Fruit fly (Drosophila melanogaster) whole organism, embryonic: ENCODE results near the gene CAH6.

ENCODE experiments used
- Atf6 ChIP-seq: fragments of 200-800 bp; sonication (Bioruptor generic); IDR thresholded peaks from 2 replicates; pipeline ENCODE4 v1.3.6; 2022; ENCODE audit warnings: missing biosample characterization, missing genetic modification characterization
- BEAF-32 ChIP-seq: fragments of 200-800 bp; sonication (Bioruptor generic); optimal IDR thresholded peaks from 3 replicates; lab custom pipeline; 2017; ENCODE audit warnings: missing biosample characterization, missing genetic modification characterization, mild to moderate bottlenecking, moderate library complexity, missing genetic modification reagents
- Bdp1 ChIP-seq: fragments of 200-800 bp; sonication (Bioruptor generic); optimal IDR thresholded peaks from 3 replicates; lab custom pipeline; 2016; ENCODE audit warnings: missing biosample characterization, missing genetic modification characterization
- CG10147 ChIP-seq: fragments of 200-800 bp; sonication (Bioruptor generic); optimal IDR thresholded peaks from 2 replicates; lab custom pipeline; 2019; ENCODE audit warnings: missing biosample characterization, mild to moderate bottlenecking, missing genetic modification characterization, moderate library complexity
- CG12071 ChIP-seq: fragments of 200-800 bp; sonication (Bioruptor generic); optimal IDR thresholded peaks from 3 replicates; lab custom pipeline; 2018; ENCODE audit warnings: missing biosample characterization, mild to moderate bottlenecking, missing genetic modification characterization
- CG12155 ChIP-seq: fragments of 200-800 bp; sonication (Bioruptor generic); optimal IDR thresholded peaks from 3 replicates; lab custom pipeline; 2016; ENCODE audit warnings: missing biosample characterization, missing genetic modification characterization
- CG1233 ChIP-seq: fragments of 200-800 bp; sonication (Bioruptor generic); optimal IDR thresholded peaks from 4 replicates; lab custom pipeline; 2018; ENCODE audit warnings: missing biosample characterization, mild to moderate bottlenecking, missing genetic modification characterization
- CG12391 ChIP-seq: fragments of 200-800 bp; sonication (Bioruptor generic); optimal IDR thresholded peaks from 3 replicates; lab custom pipeline; 2018; ENCODE audit warnings: missing biosample characterization, mild to moderate bottlenecking, missing genetic modification characterization, moderate library complexity
- CG13296 ChIP-seq: fragments of 200-800 bp; sonication (Bioruptor generic); optimal IDR thresholded peaks from 3 replicates; lab custom pipeline; 2018; ENCODE audit warnings: missing biosample characterization, mild to moderate bottlenecking, missing genetic modification characterization
- CG1529 ChIP-seq: fragments of 200-800 bp; sonication (Bioruptor generic); optimal IDR thresholded peaks from 3 replicates; lab custom pipeline; 2018; ENCODE audit warnings: missing biosample characterization, missing genetic modification characterization
- CG17829 ChIP-seq: fragments of 200-800 bp; optimal IDR thresholded peaks from 2 replicates; lab custom pipeline; 2019; ENCODE audit warnings: missing biosample characterization, mild to moderate bottlenecking, missing genetic modification characterization, moderate library complexity
- CG17912 ChIP-seq: fragments of 200-800 bp; sonication (Bioruptor generic); optimal IDR thresholded peaks from 2 replicates; lab custom pipeline; 2018; ENCODE audit warnings: missing biosample characterization, mild to moderate bottlenecking, missing genetic modification characterization
- CG18011 ChIP-seq: fragments of 200-800 bp; sonication (Bioruptor generic); optimal IDR thresholded peaks from 2 replicates; lab custom pipeline; 2017; ENCODE audit warnings: missing biosample characterization, missing genetic modification characterization, mild to moderate bottlenecking, moderate library complexity, missing genotype
- CG2875 ChIP-seq: fragments of 200-800 bp; sonication (Bioruptor generic); optimal IDR thresholded peaks from 2 replicates; lab custom pipeline; 2017; ENCODE audit warnings: missing biosample characterization, mild to moderate bottlenecking, missing genetic modification characterization, missing genetic modification reagents
- CG30020 ChIP-seq: fragments of 200-800 bp; optimal IDR thresholded peaks from 2 replicates; lab custom pipeline; 2019; ENCODE audit warnings: missing biosample characterization, mild to moderate bottlenecking, missing genetic modification characterization, moderate library complexity
- CG31224 ChIP-seq: fragments of 200-800 bp; sonication (Bioruptor generic); IDR thresholded peaks from 2 replicates; pipeline ENCODE4 v1.3.6; 2022; ENCODE audit warnings: missing biosample characterization, missing genetic modification characterization
- CG3281 ChIP-seq: fragments of 200-800 bp; sonication (Bioruptor generic); optimal IDR thresholded peaks from 3 replicates; lab custom pipeline; 2017; ENCODE audit warnings: missing biosample characterization, mild to moderate bottlenecking, missing genetic modification characterization
- CG6791 ChIP-seq: fragments of 200-800 bp; sonication (Bioruptor generic); IDR thresholded peaks from 3 replicates; pipeline ENCODE4 v1.3.6; 2022; ENCODE audit warnings: missing biosample characterization, missing genetic modification characterization; ENCODE audit not compliant: partially characterized antibody
- CG7556 ChIP-seq: fragments of 200-800 bp; sonication (Bioruptor generic); optimal IDR thresholded peaks from 2 replicates; lab custom pipeline; 2017; ENCODE audit warnings: missing biosample characterization, mild to moderate bottlenecking, missing genetic modification characterization
- CG8388 ChIP-seq: fragments of 200-800 bp; sonication (Bioruptor generic); optimal IDR thresholded peaks from 2 replicates; lab custom pipeline; 2019; ENCODE audit warnings: missing biosample characterization, mild to moderate bottlenecking, missing genetic modification characterization, moderate library complexity
- CG8478 ChIP-seq: fragments of >200 bp; optimal IDR thresholded peaks from 2 replicates; lab custom pipeline; 2018
- CG8924 ChIP-seq: fragments of 200-800 bp; optimal IDR thresholded peaks from 3 replicates; lab custom pipeline; 2019; ENCODE audit warnings: missing biosample characterization, mild to moderate bottlenecking, missing genetic modification characterization, moderate library complexity
- CG8944 ChIP-seq: fragments of 200-800 bp; sonication (Bioruptor generic); optimal IDR thresholded peaks from 3 replicates; lab custom pipeline; 2016; ENCODE audit warnings: missing biosample characterization, missing genetic modification characterization
- CG9797 ChIP-seq: fragments of 200-800 bp; sonication (Bioruptor generic); optimal IDR thresholded peaks from 3 replicates; lab custom pipeline; 2018; ENCODE audit warnings: missing biosample characterization, mild to moderate bottlenecking, missing genetic modification characterization
- CG9876 ChIP-seq: fragments of 200-800 bp; sonication (Bioruptor generic); optimal IDR thresholded peaks from 2 replicates; lab custom pipeline; 2016; ENCODE audit warnings: missing biosample characterization, missing genetic modification characterization
- CTCF ChIP-seq: fragments of 200-800 bp; sonication (Bioruptor generic); optimal IDR thresholded peaks from 2 replicates; lab custom pipeline; 2017; ENCODE audit warnings: missing biosample characterization, mild to moderate bottlenecking, missing genetic modification characterization, moderate library complexity
- Dp ChIP-seq: fragments of 200-800 bp; sonication (Bioruptor generic); optimal IDR thresholded peaks from 2 replicates; lab custom pipeline; 2018; ENCODE audit warnings: missing biosample characterization, mild to moderate bottlenecking, missing genetic modification characterization, moderate library complexity
- HLH54F ChIP-seq: fragments of 200-800 bp; sonication (Bioruptor generic); optimal IDR thresholded peaks from 3 replicates; lab custom pipeline; 2016; ENCODE audit warnings: missing biosample characterization, missing genetic modification characterization
- Myb ChIP-seq: fragments of 200-800 bp; sonication (Bioruptor generic); optimal IDR thresholded peaks from 2 replicates; lab custom pipeline; 2016; ENCODE audit warnings: missing biosample characterization, missing genetic modification characterization
- Sox102F ChIP-seq: fragments of 200-800 bp; sonication (Bioruptor generic); optimal IDR thresholded peaks from 2 replicates; lab custom pipeline; 2018; ENCODE audit warnings: missing biosample characterization, mild to moderate bottlenecking, missing genetic modification characterization, moderate library complexity
- Sry-β ChIP-seq: fragments of 200-800 bp; sonication (Bioruptor generic); optimal IDR thresholded peaks from 2 replicates; lab custom pipeline; 2018; ENCODE audit warnings: missing biosample characterization, mild to moderate bottlenecking, missing genetic modification characterization, moderate library complexity
- Stat92E ChIP-seq, 3 experiments: fragments of >200 bp in 2 of 3; fragments of 200-800 bp in 1 of 3; sonication (Bioruptor generic) in 1 of 3; optimal IDR thresholded peaks; 2 replicates each; lab custom pipeline; 2017 to 2019; ENCODE audit warnings: missing biosample characterization in 3 of 3, missing genetic modification characterization in 3 of 3, mild to moderate bottlenecking in 1 of 3, moderate library complexity in 1 of 3
- YL-1 ChIP-seq: fragments of 200-800 bp; sonication (Bioruptor generic); optimal IDR thresholded peaks from 3 replicates; lab custom pipeline; 2017; ENCODE audit warnings: missing biosample characterization, mild to moderate bottlenecking, missing genetic modification characterization
- ato ChIP-seq: fragments of 200-800 bp; sonication (Bioruptor generic); IDR thresholded peaks from 2 replicates; pipeline ENCODE4 v1.3.6; 2022; ENCODE audit warnings: missing biosample characterization, missing genetic modification characterization; ENCODE audit not compliant: partially characterized antibody
- az2 ChIP-seq: fragments of 200-800 bp; sonication (Bioruptor generic); optimal IDR thresholded peaks from 3 replicates; lab custom pipeline; 2016; ENCODE audit warnings: missing biosample characterization, missing genetic modification characterization
- bab2 ChIP-seq: fragments of 200-800 bp; sonication (Bioruptor generic); optimal IDR thresholded peaks from 2 replicates; lab custom pipeline; 2016; ENCODE audit warnings: missing biosample characterization, missing genetic modification characterization
- bcd ChIP-seq: fragments of 200-800 bp; sonication (Bioruptor generic); optimal IDR thresholded peaks from 2 replicates; lab custom pipeline; 2017; ENCODE audit warnings: missing biosample characterization, mild to moderate bottlenecking, missing genetic modification characterization
- btn ChIP-seq: fragments of 200-800 bp; sonication (Bioruptor generic); optimal IDR thresholded peaks from 2 replicates; lab custom pipeline; 2016; ENCODE audit warnings: missing biosample characterization, missing genetic modification characterization
- dm ChIP-seq: fragments of 200-800 bp; sonication (Bioruptor generic); optimal IDR thresholded peaks from 3 replicates; lab custom pipeline; 2016; ENCODE audit warnings: missing biosample characterization, missing genetic modification characterization
- eve ChIP-seq, 2 experiments: fragments of >200 bp; optimal IDR thresholded peaks; 2 replicates each; lab custom pipeline; 2017; ENCODE audit warnings: missing biosample characterization in 2 of 2, missing genetic modification characterization in 2 of 2
- ewg ChIP-seq: fragments of 200-800 bp; sonication (Bioruptor generic); optimal IDR thresholded peaks from 3 replicates; lab custom pipeline; 2017; ENCODE audit warnings: mild to moderate bottlenecking, missing biosample characterization, missing genetic modification reagents, missing genetic modification characterization
- fd3F ChIP-seq: fragments of 200-800 bp; sonication (Bioruptor generic); optimal IDR thresholded peaks from 2 replicates; lab custom pipeline; 2018; ENCODE audit warnings: missing biosample characterization, mild to moderate bottlenecking, missing genetic modification characterization, moderate library complexity
- gsb-n ChIP-seq: fragments of 200-800 bp; sonication (Bioruptor generic); optimal IDR thresholded peaks from 3 replicates; lab custom pipeline; 2018; ENCODE audit warnings: missing biosample characterization, mild to moderate bottlenecking, missing genetic modification characterization
- jumu ChIP-seq: fragments of 200-800 bp; sonication (Bioruptor generic); optimal IDR thresholded peaks from 3 replicates; lab custom pipeline; 2016; ENCODE audit warnings: missing biosample characterization, missing genetic modification characterization
- maf-S ChIP-seq: fragments of 200-800 bp; sonication (Bioruptor generic); optimal IDR thresholded peaks from 2 replicates; lab custom pipeline; 2016; ENCODE audit warnings: missing biosample characterization, missing genetic modification characterization
- mld ChIP-seq: fragments of 200-800 bp; sonication (Bioruptor generic); IDR thresholded peaks from 3 replicates; pipeline ENCODE4 v1.3.6; 2022; ENCODE audit warnings: missing biosample characterization, missing genetic modification characterization; ENCODE audit not compliant: partially characterized antibody
- pho ChIP-seq: fragments of 200-800 bp; sonication (Bioruptor generic); optimal IDR thresholded peaks from 2 replicates; lab custom pipeline; 2016; ENCODE audit warnings: missing biosample characterization, missing genetic modification characterization
- slp2 ChIP-seq: fragments of 200-800 bp; sonication (Bioruptor generic); optimal IDR thresholded peaks from 2 replicates; lab custom pipeline; 2016; ENCODE audit warnings: missing biosample characterization, missing genetic modification characterization
- toy ChIP-seq: fragments of 200-800 bp; sonication (Bioruptor generic); IDR thresholded peaks from 2 replicates; pipeline ENCODE4 v1.3.6; 2022; ENCODE audit warnings: missing biosample characterization, missing genetic modification characterization
- zen ChIP-seq: fragments of 200-800 bp; sonication (Bioruptor generic); optimal IDR thresholded peaks from 3 replicates; lab custom pipeline; 2018; ENCODE audit warnings: missing biosample characterization, mild to moderate bottlenecking, missing genetic modification characterization, moderate library complexity
- zfh2 ChIP-seq: fragments of 200-800 bp; sonication (Bioruptor generic); optimal IDR thresholded peaks from 2 replicates; lab custom pipeline; 2016; ENCODE audit warnings: missing biosample characterization, missing genetic modification characterization

The CAH6 gene

DNA sequence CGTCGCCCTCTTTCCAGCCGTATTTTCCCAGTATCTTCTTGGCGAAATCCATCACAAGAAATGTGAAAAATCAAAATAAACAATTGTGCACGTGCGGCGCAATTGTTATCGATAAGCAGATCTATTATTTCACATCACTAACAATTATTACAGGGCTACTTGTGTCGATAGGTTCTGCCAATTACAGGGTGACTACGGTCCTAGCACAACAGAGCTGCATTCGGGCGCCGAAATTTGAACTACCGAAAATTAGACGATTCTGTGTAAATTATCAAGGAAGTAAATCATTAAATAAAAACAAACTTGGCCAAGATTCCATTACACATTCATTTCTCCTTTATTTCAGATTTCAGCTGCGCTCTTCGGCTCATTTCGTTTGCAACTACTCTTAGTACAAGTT lies 41.6 kb upstream of the CAH6 start, which contains the start of gene CG15561 (continued):
- peak; percentile 60 for TF ChIP-seq maf-S (GFP tag; lab: Kevin White, UChicago)
- TF ChIP-seq CG6791 (GFP tag; lab: Robert Waterston, UW), result no peak
- peak; percentile 96 for TF ChIP-seq YL-1
- peak; percentile 50 for TF ChIP-seq Bdp1
- TF ChIP-seq CG13296 (GFP tag; lab: Kevin White, UChicago), result peak; percentile 42
- TF ChIP-seq CG8924, result peak; percentile 22
- TF ChIP-seq mld (GFP tag; lab: Robert Waterston, UW), result no peak
- TF ChIP-seq fd3F (GFP tag; lab: Kevin White, UChicago), result peak; percentile 5
- peak; percentile 47 for TF ChIP-seq CG17829 (tag; lab: Kevin White, UChicago)
- TF ChIP-seq CG1233, result peak; percentile 49
- TF ChIP-seq bab2 (GFP tag; lab: Kevin White, UChicago), result peak; percentile 23
- peak; percentile 45 for TF ChIP-seq jumu (GFP tag; lab: Kevin White, UChicago)
- TF ChIP-seq eve (GFP tag; optimal IDR thresholded peaks at IDR 0.05; lab: Kevin White, UChicago), result no peak
- TF ChIP-seq slp2, result peak; percentile 15
- peak; percentile 27 for TF ChIP-seq CG9876 (GFP tag; lab: Kevin White, UChicago)
- TF ChIP-seq BEAF-32 (GFP tag; lab: Kevin White, UChicago), result peak; percentile 72
- TF ChIP-seq pho (GFP tag; lab: Kevin White, UChicago), result peak; percentile 2
- TF ChIP-seq CG7556, result no peak
- no peak for TF ChIP-seq CG8388 (GFP tag; lab: Kevin White, UChicago)
- TF ChIP-seq ato, result no peak
- peak; percentile 0 for TF ChIP-seq CG8944
- TF ChIP-seq CG17912 (GFP tag; lab: Kevin White, UChicago), result peak; percentile 73
- peak; percentile 50 for TF ChIP-seq CG9797 (GFP tag; lab: Kevin White, UChicago)
- no peak for TF ChIP-seq CG31224 (GFP tag; lab: Robert Waterston, UW)
- TF ChIP-seq Atf6 (GFP tag; lab: Robert Waterston, UW), result no peak
- peak; percentile 9 for TF ChIP-seq CG10147 (GFP tag; lab: Kevin White, UChicago)
- TF ChIP-seq bcd, result peak; percentile 50
- no peak for TF ChIP-seq CG3281 (GFP tag; lab: Kevin White, UChicago)
- TF ChIP-seq Dp, result peak; percentile 98
- TF ChIP-seq zen (tag; lab: Kevin White, UChicago), result peak; percentile 43
- TF ChIP-seq CG8478 (lab: Kevin White, UChicago), result no peak
- peak; percentile 35 for TF ChIP-seq zfh2 (GFP tag; lab: Kevin White, UChicago)
- peak; percentile 38 for TF ChIP-seq CG12155 (GFP tag; lab: Kevin White, UChicago)
- TF ChIP-seq HLH54F (GFP tag; lab: Kevin White, UChicago), result peak; percentile 46
- TF ChIP-seq Sox102F (GFP tag; lab: Kevin White, UChicago), result no peak
- peak; percentile 22 for TF ChIP-seq Sry-β (GFP tag; lab: Kevin White, UChicago)
- TF ChIP-seq CG1529 (GFP tag; lab: Kevin White, UChicago), result peak; percentile 34
- peak in 1 of 3 experiments; percentile 31 for TF ChIP-seq Stat92E (GFP tag; optimal IDR thresholded peaks at IDR 0.05; lab: Kevin White, UChicago)
- TF ChIP-seq CTCF, result peak; percentile 48
- peak; percentile 30 for TF ChIP-seq az2
- TF ChIP-seq Myb (GFP tag; lab: Kevin White, UChicago), result peak; percentile 56
- peak; percentile 96 for TF ChIP-seq dm (GFP tag; lab: Kevin White, UChicago)
- TF ChIP-seq gsb-n (tag; lab: Kevin White, UChicago), result no peak
- TF ChIP-seq ewg, result peak; percentile 20
- peak; percentile 10 for TF ChIP-seq CG2875
- peak; percentile 0 for TF ChIP-seq CG18011 (GFP tag; lab: Kevin White, UChicago)
- TF ChIP-seq btn (GFP tag; lab: Kevin White, UChicago), result peak; percentile 50
- TF ChIP-seq CG12391 (tag; lab: Kevin White, UChicago), result peak; percentile 33
- TF ChIP-seq CG30020 (tag; lab: Kevin White, UChicago), result peak; percentile 64
- TF ChIP-seq toy (GFP tag; lab: Robert Waterston, UW), result no peak
- TF ChIP-seq CG12071 (GFP tag; lab: Kevin White, UChicago), result peak; percentile 41
